Worm (Caenorhabditis elegans): Measurements from ENCODE around the gene glt-5.

DNA sequence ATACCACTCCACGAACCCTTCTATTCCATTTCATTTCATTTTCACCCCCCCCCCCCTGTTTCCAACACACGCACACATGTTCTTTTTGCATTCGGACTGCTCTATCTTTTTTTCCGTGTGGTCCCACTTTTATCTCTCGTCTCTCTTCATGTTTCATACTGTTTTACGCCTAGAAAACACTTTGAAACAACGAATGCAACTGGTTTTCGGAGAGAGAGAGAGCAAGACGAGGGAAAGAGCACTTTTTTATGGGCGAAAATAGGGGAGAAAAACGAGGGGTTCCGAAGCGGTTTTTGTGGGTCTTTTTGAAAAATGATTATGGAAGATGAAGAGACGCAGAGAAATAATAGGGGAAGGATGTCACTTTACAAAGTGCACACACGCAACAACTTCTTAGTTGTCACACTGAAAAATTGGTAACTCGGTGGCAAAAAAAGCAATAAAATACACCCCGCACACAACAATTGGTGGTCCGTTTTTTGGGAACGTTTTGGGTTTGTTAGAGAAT lies 18.6 kb upstream of the glt-5 start:
- TF ChIP-seq him-1 (tag; optimal IDR thresholded peaks at IDR 0.05) = no peak
- no peak for TF ChIP-seq dao-5 (tag; optimal IDR thresholded peaks at IDR 0.05)
- TF ChIP-seq W03F9.2 (tag; optimal IDR thresholded peaks at IDR 0.05) = no peak

Data from whole organism, L4/young adult.